Fruit fly (Drosophila melanogaster): ENCODE results near the gene mbm.

dm6 chr2L:322915-323314, 49.4 kb upstream of the mbm start:
- no peak for TF ChIP-seq CG33017 (tag; optimal IDR thresholded peaks at IDR 0.05)
- no peak for TF ChIP-seq Hr96 (GFP tag; optimal IDR thresholded peaks at IDR 0.05)
- peak; percentile 25 for TF ChIP-seq ovo (GFP tag; optimal IDR thresholded peaks at IDR 0.05)
- TF ChIP-seq cnc (optimal IDR thresholded peaks at IDR 0.05), result no peak
- TF ChIP-seq CG12768 (GFP tag; optimal IDR thresholded peaks at IDR 0.05), result no peak
- no peak for TF ChIP-seq bab1 (GFP tag; optimal IDR thresholded peaks at IDR 0.05)
- TF ChIP-seq CG7101 (tag; optimal IDR thresholded peaks at IDR 0.05), result peak; percentile 5

Measured in whole organism, adult.